Worm (Caenorhabditis elegans) whole organism, early embryonic: ENCODE measurements around the gene C02E7.6.

Experiments
- B0310.2 ChIP-seq: sonication (generic microtip); optimal IDR thresholded peaks from 2 replicates; lab custom pipeline; 2016; ENCODE audit warnings: mild to moderate bottlenecking, missing genetic modification characterization, missing compliant biosample characterization
- F13C5.2 ChIP-seq: sonication (generic microtip); optimal IDR thresholded peaks from 2 replicates; lab custom pipeline; 2017; ENCODE audit warnings: mild to moderate bottlenecking, missing genetic modification characterization, inconsistent platforms, missing compliant biosample characterization
- aly-1 ChIP-seq: sonication (generic microtip); optimal IDR thresholded peaks from 2 replicates; lab custom pipeline; 2016; ENCODE audit warnings: missing genetic modification characterization, missing compliant biosample characterization
- ama-1 ChIP-seq: fragments of 150-350 bp; optimal IDR thresholded peaks from 2 replicates; lab custom pipeline; 2014
- ceh-13 ChIP-seq: fragments of 200-800 bp; sonication (Bioruptor generic); optimal IDR thresholded peaks from 2 replicates; lab custom pipeline; 2018; ENCODE audit warnings: mild to moderate bottlenecking, missing genetic modification characterization, missing compliant biosample characterization
- ceh-36 ChIP-seq: sonication (generic microtip); optimal IDR thresholded peaks from 2 replicates; lab custom pipeline; 2016; ENCODE audit warnings: missing genetic modification characterization, inconsistent platforms, missing compliant biosample characterization
- ets-7 ChIP-seq: sonication (generic microtip); optimal IDR thresholded peaks from 2 replicates; lab custom pipeline; 2016; ENCODE audit warnings: missing genotype, missing genetic modification characterization, missing compliant biosample characterization
- flt-1 ChIP-seq: fragments of 200-800 bp; sonication (Bioruptor generic); IDR thresholded peaks from 2 replicates; pipeline ENCODE4 v1.3.6; 2022; ENCODE audit warnings: missing genetic modification characterization, missing compliant biosample characterization
- hmbx-1 ChIP-seq: sonication (generic microtip); optimal IDR thresholded peaks from 2 replicates; lab custom pipeline; 2016; ENCODE audit warnings: mild to moderate bottlenecking, missing genetic modification characterization, missing compliant biosample characterization
- hmg-4 ChIP-seq: fragments of 200-800 bp; sonication (Bioruptor generic); optimal IDR thresholded peaks from 2 replicates; lab custom pipeline; 2018; ENCODE audit warnings: mild to moderate bottlenecking, missing genetic modification characterization, missing compliant biosample characterization
- hnd-1 ChIP-seq: sonication (generic microtip); optimal IDR thresholded peaks from 2 replicates; lab custom pipeline; 2016; ENCODE audit warnings: missing genetic modification characterization, missing compliant biosample characterization
- pes-1 ChIP-seq: fragments of 200-800 bp; sonication (Bioruptor generic); IDR thresholded peaks from 2 replicates; pipeline ENCODE4 v1.3.6; 2022; ENCODE audit warnings: missing genetic modification reagents, missing genetic modification characterization, missing compliant biosample characterization
- scrt-1 ChIP-seq: fragments of 200-800 bp; sonication (Bioruptor generic); IDR thresholded peaks from 2 replicates; pipeline ENCODE4 v1.3.6; 2022; ENCODE audit warnings: missing genetic modification characterization, missing compliant biosample characterization
- sea-1 ChIP-seq: fragments of 200-800 bp; sonication (Bioruptor generic); conservative IDR thresholded peaks from 2 replicates; pipeline ENCODE4 v1.3.6; 2022; ENCODE audit warnings: missing genetic modification characterization, missing compliant biosample characterization
- tbx-11 ChIP-seq: fragments of 200-800 bp; sonication (Bioruptor generic); IDR thresholded peaks from 2 replicates; pipeline ENCODE4 v1.3.6; 2022; ENCODE audit warnings: missing genetic modification characterization, missing compliant biosample characterization
- tbx-37 ChIP-seq: fragments of 200-800 bp; sonication (Bioruptor generic); conservative IDR thresholded peaks from 2 replicates; pipeline ENCODE4 v1.3.6; 2022; ENCODE audit warnings: missing genetic modification reagents, missing genetic modification characterization, missing compliant biosample characterization
- tra-4 ChIP-seq: sonication (generic microtip); optimal IDR thresholded peaks from 2 replicates; lab custom pipeline; 2017; ENCODE audit warnings: missing genetic modification characterization, missing compliant biosample characterization

The C02E7.6 gene

DNA sequence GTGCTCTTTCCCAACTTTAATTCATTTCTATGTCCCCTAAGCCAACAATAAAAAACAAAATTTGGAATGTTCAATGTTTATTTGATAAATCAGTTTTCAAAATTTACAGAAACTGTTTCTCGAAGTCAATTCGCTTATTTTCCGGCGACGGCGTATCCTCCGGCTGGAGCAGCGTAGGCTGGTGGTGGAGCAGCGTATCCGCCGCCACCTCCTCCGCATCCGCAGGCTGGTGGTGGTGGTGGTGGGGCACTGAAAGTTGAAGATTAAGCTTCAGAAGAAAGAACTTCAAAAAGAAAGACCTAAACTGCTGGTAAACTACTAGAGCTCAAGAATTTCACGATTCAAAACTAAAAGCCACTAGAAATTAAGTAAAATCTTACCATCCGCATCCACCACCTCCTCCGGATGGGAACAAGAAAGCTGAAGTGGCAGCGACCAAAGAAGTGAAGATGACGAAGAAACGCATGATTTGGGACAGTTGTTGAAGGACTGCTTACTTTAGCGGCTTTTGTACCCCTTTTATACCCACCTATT lies 849 bp upstream of the C02E7.6 start, which contains the start of gene C02E7.7:
Gene C02E7.7, minus strand, starts transcription at position 484 of the 534 bp plus-strand sequence.
- TF ChIP-seq pes-1 (GFP tag; lab: Robert Waterston, UW) (no peak), ama-1 (lab: Kevin White, UChicago) (no peak), flt-1 (no peak), hnd-1 (tag; lab: Kevin White, UChicago) (no peak), sea-1 (GFP tag; lab: Robert Waterston, UW) (no peak), ceh-13 (GFP tag; lab: Kevin White, UChicago) (no peak), tra-4 (no peak), scrt-1 (no peak), ets-7 (tag; lab: Kevin White, UChicago) (no peak)

DNA sequence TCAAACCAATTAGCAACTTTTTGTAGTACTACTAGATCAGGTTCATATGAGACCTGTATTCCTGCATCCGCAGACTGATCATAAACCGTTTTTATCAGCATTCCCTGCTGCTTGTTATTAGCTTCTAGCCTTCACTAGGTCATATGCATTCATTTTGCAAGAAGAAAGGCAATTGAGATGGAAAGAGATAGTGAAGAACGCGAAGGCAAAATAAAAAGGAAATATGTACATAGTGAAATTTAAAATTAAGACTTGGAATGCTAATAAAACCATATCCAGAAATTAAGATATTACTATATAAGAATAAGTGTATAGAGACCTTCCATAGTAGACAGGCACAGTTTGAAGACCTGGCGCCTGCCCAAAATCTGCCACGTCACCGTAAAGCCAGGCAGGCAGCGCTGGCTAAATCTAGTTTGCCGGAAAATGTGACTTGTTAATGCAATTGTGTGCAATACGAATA lies 1.7 kb downstream of the C02E7.6 start, which contains the start of the genes C02E7.8 and srh-23:
Gene C02E7.8, minus strand, starts transcription at position 101 of the 463 bp plus-strand sequence.
Gene srh-23, plus strand, starts transcription at position 413 of the 463 bp plus-strand sequence.
- TF ChIP-seq sea-1 (GFP tag; lab: Robert Waterston, UW) (no peak), aly-1 (no peak), hmg-4 (GFP tag; lab: Kevin White, UChicago) (no peak), ceh-36 (tag; lab: Kevin White, UChicago) (no peak), hmbx-1 (tag; lab: Kevin White, UChicago) (no peak), B0310.2 (tag; lab: Kevin White, UChicago) (no peak), flt-1 (no peak), ets-7 (tag; lab: Kevin White, UChicago) (no peak), hnd-1 (tag; lab: Kevin White, UChicago) (no peak), pes-1 (GFP tag; lab: Robert Waterston, UW) (no peak), ceh-13 (GFP tag; lab: Kevin White, UChicago) (no peak)

DNA sequence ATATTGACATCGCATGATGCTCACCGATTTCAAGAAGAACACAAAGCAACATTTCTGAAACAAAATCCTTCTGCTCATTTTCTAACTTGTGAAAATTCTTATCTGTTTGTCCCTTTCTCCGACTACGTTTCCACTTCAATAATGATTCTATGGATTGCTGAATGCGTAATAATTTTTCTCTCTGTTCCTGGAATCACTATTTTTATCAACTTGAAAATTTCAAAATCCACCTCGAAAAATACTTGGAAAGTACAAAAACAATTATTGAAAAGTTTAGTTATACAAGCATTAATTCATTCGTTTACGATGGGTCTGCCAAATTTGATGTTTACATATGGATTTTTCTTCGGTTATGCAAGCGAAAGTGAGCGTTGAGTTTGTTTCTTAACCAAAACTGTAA lies 3.0 kb downstream of the C02E7.6 start, which contains the start of gene srh-22:
Gene srh-22, plus strand, starts transcription at position 301 of the 400 bp plus-strand sequence.
- TF ChIP-seq scrt-1 (no peak), ets-7 (tag; lab: Kevin White, UChicago) (no peak), aly-1 (no peak), sea-1 (GFP tag; lab: Robert Waterston, UW) (no peak), F13C5.2 (no peak), pes-1 (GFP tag; lab: Robert Waterston, UW) (no peak), tbx-37 (no peak), hnd-1 (tag; lab: Kevin White, UChicago) (no peak), ceh-13 (GFP tag; lab: Kevin White, UChicago) (no peak)

DNA sequence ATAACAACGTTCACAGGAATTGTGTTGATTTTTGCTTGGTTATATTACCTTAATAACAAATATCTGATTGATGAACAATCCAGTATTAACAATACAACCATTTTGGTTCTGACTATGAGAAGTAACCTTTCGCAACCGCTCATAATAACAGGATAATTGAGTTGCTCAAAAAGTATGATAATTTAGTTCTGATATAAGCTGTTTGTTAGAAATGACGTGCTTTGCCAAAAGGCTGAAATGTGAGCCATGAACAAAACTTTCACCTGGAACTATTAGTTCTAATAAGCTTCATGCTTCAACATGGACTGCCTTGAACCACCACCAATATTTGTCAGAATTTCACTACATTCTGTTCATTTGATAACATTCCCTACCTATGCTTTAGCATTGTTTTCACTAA lies 5.6 kb downstream of the C02E7.6 start, which contains the start of gene srh-20:
Gene srh-20, plus strand, starts transcription at position 301 of the 400 bp plus-strand sequence.
- TF ChIP-seq ceh-13 (GFP tag; lab: Kevin White, UChicago) = no peak
- no peak for TF ChIP-seq tbx-37
- no peak for TF ChIP-seq hmg-4 (GFP tag; lab: Kevin White, UChicago)
- TF ChIP-seq hnd-1 (tag; lab: Kevin White, UChicago) = no peak
- TF ChIP-seq tbx-11 (GFP tag; lab: Robert Waterston, UW) = no peak
- no peak for TF ChIP-seq hmbx-1 (tag; lab: Kevin White, UChicago)
- no peak for TF ChIP-seq scrt-1
- TF ChIP-seq tra-4 = no peak
- no peak for TF ChIP-seq sea-1 (GFP tag; lab: Robert Waterston, UW)
- no peak for TF ChIP-seq F13C5.2

DNA sequence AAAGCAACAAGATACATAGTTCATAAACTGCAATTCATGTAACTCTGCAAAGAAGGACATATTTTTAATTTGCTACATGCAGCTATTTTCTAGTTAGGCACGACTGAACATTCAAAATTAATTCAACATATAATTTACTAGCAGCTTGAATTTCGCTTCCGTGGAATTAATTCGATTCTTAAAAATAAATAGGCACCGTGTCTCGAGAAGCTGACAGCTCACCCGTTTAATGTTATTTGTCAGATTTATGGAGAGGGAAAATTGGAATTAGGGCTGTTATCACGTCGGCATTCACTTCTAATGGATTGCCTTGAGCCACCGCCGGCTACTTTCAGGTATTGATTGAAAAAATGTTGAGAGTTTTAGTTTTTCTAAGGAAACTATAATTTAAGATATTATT lies 7.4 kb downstream of the C02E7.6 start, which contains the start of gene srh-21:
Gene srh-21, plus strand, starts transcription at position 301 of the 400 bp plus-strand sequence.
- no peak for TF ChIP-seq flt-1
- no peak for TF ChIP-seq ceh-36 (tag; lab: Kevin White, UChicago)
- no peak for TF ChIP-seq hmbx-1 (tag; lab: Kevin White, UChicago)
- TF ChIP-seq ceh-13 (GFP tag; lab: Kevin White, UChicago) = no peak
- no peak for TF ChIP-seq pes-1 (GFP tag; lab: Robert Waterston, UW)
- no peak for TF ChIP-seq ets-7 (tag; lab: Kevin White, UChicago)
- no peak for TF ChIP-seq B0310.2 (tag; lab: Kevin White, UChicago)
- no peak for TF ChIP-seq tra-4
- TF ChIP-seq aly-1 = no peak
- TF ChIP-seq F13C5.2 = no peak
- no peak for TF ChIP-seq scrt-1
- no peak for TF ChIP-seq ama-1 (lab: Kevin White, UChicago)

DNA sequence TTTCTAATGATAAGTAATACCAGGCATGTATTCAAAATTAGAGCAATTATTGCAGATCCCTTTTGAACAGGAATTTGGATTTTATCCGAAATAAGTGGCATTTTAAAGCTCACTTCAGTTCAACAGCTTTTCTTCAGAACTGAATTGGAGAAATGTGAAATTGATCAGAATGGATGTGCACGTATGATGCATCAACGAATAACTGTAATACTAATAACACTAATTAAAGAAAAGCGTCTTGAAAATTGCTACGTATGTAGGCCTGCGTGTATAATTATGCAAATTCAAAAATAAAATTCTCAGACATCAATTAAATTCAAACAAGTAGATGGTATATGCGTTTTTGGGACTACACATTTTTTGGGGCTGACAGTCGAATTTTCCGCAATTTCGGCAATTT lies 10.8 kb downstream of the C02E7.6 start, which contains the start of gene str-205:
Gene str-205, minus strand, starts transcription at position 101 of the 400 bp plus-strand sequence.
- TF ChIP-seq F13C5.2 (no peak), ama-1 (lab: Kevin White, UChicago) (no peak), aly-1 (no peak), tra-4 (no peak), tbx-11 (GFP tag; lab: Robert Waterston, UW) (no peak), ceh-36 (tag; lab: Kevin White, UChicago) (no peak), flt-1 (no peak), pes-1 (GFP tag; lab: Robert Waterston, UW) (no peak), hnd-1 (tag; lab: Kevin White, UChicago) (no peak), scrt-1 (no peak), ets-7 (tag; lab: Kevin White, UChicago) (no peak), tbx-37 (no peak), B0310.2 (tag; lab: Kevin White, UChicago) (no peak), hmbx-1 (tag; lab: Kevin White, UChicago) (no peak), hmg-4 (GFP tag; lab: Kevin White, UChicago) (no peak), sea-1 (GFP tag; lab: Robert Waterston, UW) (no peak), ceh-13 (GFP tag; lab: Kevin White, UChicago) (no peak)

DNA sequence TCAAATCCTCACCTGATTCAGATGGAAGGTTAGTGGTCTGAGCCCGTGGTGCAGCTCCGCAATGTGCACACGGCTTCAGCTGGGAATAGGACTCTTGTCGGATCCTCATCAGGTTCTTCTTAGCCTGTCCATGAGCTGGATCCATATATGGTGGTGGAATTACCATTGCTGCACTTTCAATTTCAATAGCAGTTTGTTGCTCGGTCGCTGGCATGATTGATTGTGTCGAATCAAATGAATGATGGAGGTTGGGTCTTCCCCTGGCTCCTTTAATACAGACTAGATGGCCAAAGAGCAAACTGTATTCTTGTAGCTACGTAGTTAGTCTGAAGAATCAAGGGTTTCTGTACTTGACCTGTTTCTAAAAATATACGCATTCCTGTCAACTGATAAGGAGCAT lies 13.8 kb downstream of the C02E7.6 start, which contains the start of gene C02E7.10:
Gene C02E7.10, minus strand, starts transcription at position 232 of the 400 bp plus-strand sequence.
- no peak for TF ChIP-seq tbx-37
- no peak for TF ChIP-seq B0310.2 (tag; lab: Kevin White, UChicago)
- no peak for TF ChIP-seq pes-1 (GFP tag; lab: Robert Waterston, UW)
- no peak for TF ChIP-seq ceh-13 (GFP tag; lab: Kevin White, UChicago)
- no peak for TF ChIP-seq ama-1 (lab: Kevin White, UChicago)
- no peak for TF ChIP-seq F13C5.2
- no peak for TF ChIP-seq flt-1
- no peak for TF ChIP-seq tra-4
- no peak for TF ChIP-seq hnd-1 (tag; lab: Kevin White, UChicago)
- TF ChIP-seq hmbx-1 (tag; lab: Kevin White, UChicago) = no peak
- TF ChIP-seq scrt-1 = no peak
- no peak for TF ChIP-seq sea-1 (GFP tag; lab: Robert Waterston, UW)
